Fruit fly (Drosophila melanogaster) whole organism, embryonic: ENCODE results near the gene CG2256.

ENCODE experiments used
- Abd-B ChIP-seq: fragments of 200-800 bp; sonication (Bioruptor generic); optimal IDR thresholded peaks from 2 replicates; lab custom pipeline; 2018; ENCODE audit warnings: missing biosample characterization, mild to moderate bottlenecking, missing genetic modification characterization, moderate library complexity
- Aef1 ChIP-seq: fragments of 200-800 bp; sonication (Bioruptor generic); IDR thresholded peaks from 3 replicates; pipeline ENCODE4 v1.3.6; 2022; ENCODE audit warnings: missing biosample characterization, missing genetic modification characterization
- Awh ChIP-seq: fragments of 200-800 bp; sonication (Bioruptor generic); IDR thresholded peaks from 2 replicates; pipeline ENCODE4, ENCODE4 v1.3.6; 2022; ENCODE audit warnings: missing biosample characterization, missing genetic modification characterization
- BEAF-32 ChIP-seq: fragments of 200-800 bp; sonication (Bioruptor generic); optimal IDR thresholded peaks from 3 replicates; lab custom pipeline; 2017; ENCODE audit warnings: missing biosample characterization, missing genetic modification characterization, mild to moderate bottlenecking, moderate library complexity, missing genetic modification reagents
- BtbVII ChIP-seq: fragments of 200-800 bp; sonication (Bioruptor generic); optimal IDR thresholded peaks from 3 replicates; lab custom pipeline; 2017; ENCODE audit warnings: missing biosample characterization, mild to moderate bottlenecking, missing genetic modification characterization
- CG10979 ChIP-seq: fragments of 200-800 bp; sonication (Bioruptor generic); optimal IDR thresholded peaks from 2 replicates; lab custom pipeline; 2018; ENCODE audit warnings: missing biosample characterization, mild to moderate bottlenecking, missing genetic modification characterization, moderate library complexity
- CG11456 ChIP-seq: fragments of 200-800 bp; sonication (Bioruptor generic); IDR thresholded peaks from 3 replicates; pipeline ENCODE4 v1.3.6; 2022; ENCODE audit warnings: missing biosample characterization, missing genetic modification characterization
- CG11696 ChIP-seq: fragments of 200-800 bp; sonication (Bioruptor generic); IDR thresholded peaks from 2 replicates; pipeline ENCODE4 v1.3.6; 2022; ENCODE audit warnings: missing biosample characterization, missing genetic modification characterization
- CG13624 ChIP-seq: fragments of 200-800 bp; sonication (Bioruptor generic); optimal IDR thresholded peaks from 2 replicates; lab custom pipeline; 2016; ENCODE audit warnings: missing biosample characterization, missing genetic modification characterization
- CG14441 ChIP-seq: fragments of 200-800 bp; sonication (Bioruptor generic); IDR thresholded peaks from 2 replicates; pipeline ENCODE4 v1.3.6; 2022; ENCODE audit warnings: missing biosample characterization, missing genetic modification characterization
- CG14710 ChIP-seq: fragments of 200-800 bp; sonication (Bioruptor generic); optimal IDR thresholded peaks from 3 replicates; lab custom pipeline; 2019; ENCODE audit warnings: missing biosample characterization, mild to moderate bottlenecking, missing genetic modification characterization, moderate library complexity
- CG17829 ChIP-seq: fragments of 200-800 bp; optimal IDR thresholded peaks from 2 replicates; lab custom pipeline; 2019; ENCODE audit warnings: missing biosample characterization, mild to moderate bottlenecking, missing genetic modification characterization, moderate library complexity
- CG17912 ChIP-seq: fragments of 200-800 bp; sonication (Bioruptor generic); optimal IDR thresholded peaks from 2 replicates; lab custom pipeline; 2018; ENCODE audit warnings: missing biosample characterization, mild to moderate bottlenecking, missing genetic modification characterization
- CG18262 ChIP-seq: fragments of 200-800 bp; optimal IDR thresholded peaks from 3 replicates; lab custom pipeline; 2019; ENCODE audit warnings: missing biosample characterization, mild to moderate bottlenecking, missing genetic modification characterization, moderate library complexity
- CG18476 ChIP-seq: fragments of 200-800 bp; sonication (Bioruptor generic); optimal IDR thresholded peaks from 2 replicates; lab custom pipeline; 2016; ENCODE audit warnings: missing biosample characterization, mild to moderate bottlenecking, missing genetic modification characterization
- CG18619 ChIP-seq: fragments of 200-800 bp; sonication (Bioruptor generic); optimal IDR thresholded peaks from 3 replicates; lab custom pipeline; 2017; ENCODE audit warnings: missing biosample characterization, mild to moderate bottlenecking, missing genetic modification characterization
- CG2712 ChIP-seq: fragments of 200-800 bp; optimal IDR thresholded peaks from 3 replicates; lab custom pipeline; 2019; ENCODE audit warnings: missing biosample characterization, mild to moderate bottlenecking, missing genetic modification characterization, moderate library complexity
- CG2875 ChIP-seq: fragments of 200-800 bp; sonication (Bioruptor generic); optimal IDR thresholded peaks from 2 replicates; lab custom pipeline; 2017; ENCODE audit warnings: missing biosample characterization, mild to moderate bottlenecking, missing genetic modification characterization, missing genetic modification reagents
- CG32772 ChIP-seq: fragments of 200-800 bp; sonication (Bioruptor generic); IDR thresholded peaks from 2 replicates; pipeline ENCODE4 v1.3.6; 2022; ENCODE audit warnings: missing biosample characterization, missing genetic modification characterization
- CG3281 ChIP-seq: fragments of 200-800 bp; sonication (Bioruptor generic); optimal IDR thresholded peaks from 3 replicates; lab custom pipeline; 2017; ENCODE audit warnings: missing biosample characterization, mild to moderate bottlenecking, missing genetic modification characterization
- CG7357 ChIP-seq: fragments of 200-800 bp; sonication (Bioruptor generic); IDR thresholded peaks from 3 replicates; pipeline ENCODE4 v1.3.6; 2022; ENCODE audit warnings: missing biosample characterization, missing genetic modification characterization
- CG7556 ChIP-seq: fragments of 200-800 bp; sonication (Bioruptor generic); optimal IDR thresholded peaks from 2 replicates; lab custom pipeline; 2017; ENCODE audit warnings: missing biosample characterization, mild to moderate bottlenecking, missing genetic modification characterization
- CG7745 ChIP-seq: fragments of 200-800 bp; sonication (Bioruptor generic); optimal IDR thresholded peaks from 2 replicates; lab custom pipeline; 2018; ENCODE audit warnings: missing biosample characterization, mild to moderate bottlenecking, missing genetic modification characterization, moderate library complexity
- CG8478 ChIP-seq: fragments of >200 bp; optimal IDR thresholded peaks from 2 replicates; lab custom pipeline; 2018
- Camta ChIP-seq: fragments of 200-800 bp; sonication (Bioruptor generic); optimal IDR thresholded peaks from 2 replicates; lab custom pipeline; 2016; ENCODE audit warnings: missing biosample characterization, missing genetic modification characterization
- D ChIP-seq, 2 experiments: fragments of 200-800 bp in 1 of 2; fragments of >200 bp in 1 of 2; sonication (Bioruptor generic) in 1 of 2; optimal IDR thresholded peaks; 2 replicates in 1 of 2; 3 replicates in 1 of 2; lab custom pipeline; 2017; ENCODE audit warnings: mild to moderate bottlenecking in 1 of 2, missing biosample characterization in 1 of 2, missing genetic modification characterization in 1 of 2, missing genetic modification reagents in 1 of 2
- D19B ChIP-seq: fragments of 200-800 bp; sonication (Bioruptor generic); optimal IDR thresholded peaks from 2 replicates; lab custom pipeline; 2017; ENCODE audit warnings: missing biosample characterization, mild to moderate bottlenecking, missing genetic modification characterization
- Dad ChIP-seq: fragments of 200-800 bp; sonication (Bioruptor generic); optimal IDR thresholded peaks from 3 replicates; lab custom pipeline; 2016; ENCODE audit warnings: missing biosample characterization, missing genetic modification characterization
- Dip2 ChIP-seq: fragments of 200-800 bp; sonication (Bioruptor generic); IDR thresholded peaks from 2 replicates; pipeline ENCODE4 v1.3.6; 2022; ENCODE audit warnings: missing biosample characterization, missing genetic modification characterization
- Hey ChIP-seq: fragments of 200-800 bp; sonication (Bioruptor generic); optimal IDR thresholded peaks from 3 replicates; lab custom pipeline; 2018; ENCODE audit warnings: missing biosample characterization, mild to moderate bottlenecking, missing genetic modification characterization
- Hr51 ChIP-seq, 2 experiments: fragments of 200-800 bp; sonication (Bioruptor generic); optimal IDR thresholded peaks; 2 replicates in 1 of 2; 3 replicates in 1 of 2; lab custom pipeline; 2016 to 2018; ENCODE audit warnings: missing biosample characterization in 2 of 2, missing genetic modification characterization in 2 of 2, mild to moderate bottlenecking in 1 of 2, moderate library complexity in 1 of 2
- Lpt ChIP-seq: fragments of >200 bp; optimal IDR thresholded peaks from 2 replicates; lab custom pipeline; 2018; ENCODE audit warnings: missing biosample characterization, missing genetic modification characterization
- Optix ChIP-seq: fragments of 200-800 bp; sonication (Bioruptor generic); IDR thresholded peaks from 3 replicates; pipeline ENCODE4 v1.3.6; 2022; ENCODE audit warnings: missing biosample characterization, missing genetic modification characterization
- Spps ChIP-seq: fragments of 200-800 bp; sonication (Bioruptor generic); optimal IDR thresholded peaks from 2 replicates; lab custom pipeline; 2018; ENCODE audit warnings: missing biosample characterization, mild to moderate bottlenecking, missing genetic modification characterization
- ash1 ChIP-seq: fragments of 200-800 bp; sonication (Bioruptor generic); optimal IDR thresholded peaks from 2 replicates; lab custom pipeline; 2018; ENCODE audit warnings: missing biosample characterization, mild to moderate bottlenecking, missing genetic modification characterization
- gsb-n ChIP-seq: fragments of 200-800 bp; sonication (Bioruptor generic); optimal IDR thresholded peaks from 3 replicates; lab custom pipeline; 2018; ENCODE audit warnings: missing biosample characterization, mild to moderate bottlenecking, missing genetic modification characterization
- hth ChIP-seq: fragments of >200 bp; optimal IDR thresholded peaks from 2 replicates; lab custom pipeline; 2017; ENCODE audit warnings: inconsistent platforms
- jing ChIP-seq: fragments of 200-800 bp; sonication (Bioruptor generic); optimal IDR thresholded peaks from 2 replicates; lab custom pipeline; 2018; ENCODE audit warnings: missing biosample characterization, mild to moderate bottlenecking, missing genetic modification characterization
- peb ChIP-seq: fragments of 200-800 bp; sonication (Bioruptor generic); IDR thresholded peaks from 2 replicates; pipeline ENCODE4 v1.3.6; 2022; ENCODE audit warnings: missing biosample characterization, missing genetic modification characterization
- rib ChIP-seq: fragments of 200-800 bp; sonication (Bioruptor generic); IDR thresholded peaks from 2 replicates; pipeline ENCODE4 v1.3.6; 2022; ENCODE audit warnings: missing biosample characterization, missing genetic modification characterization
- sens ChIP-seq: fragments of 200-800 bp; sonication (Bioruptor generic); peaks from one replicate; lab custom pipeline; 2016; ENCODE audit warnings: missing biosample characterization, missing genetic modification characterization
- slbo ChIP-seq: fragments of 200-800 bp; sonication (Bioruptor generic); IDR thresholded peaks from 2 replicates; pipeline ENCODE4 v1.3.6; 2022; ENCODE audit warnings: missing biosample characterization, missing genetic modification characterization
- slou ChIP-seq: fragments of 200-800 bp; sonication (Bioruptor generic); optimal IDR thresholded peaks from 3 replicates; lab custom pipeline; 2016; ENCODE audit warnings: missing biosample characterization, missing genetic modification characterization
- twi ChIP-seq: fragments of 200-800 bp; optimal IDR thresholded peaks from 2 replicates; lab custom pipeline; 2019; ENCODE audit warnings: missing biosample characterization, mild to moderate bottlenecking, missing genetic modification characterization, moderate library complexity
- vnd ChIP-seq: fragments of 200-800 bp; sonication (Bioruptor generic); IDR thresholded peaks from 3 replicates; pipeline ENCODE4 v1.3.6; 2022; ENCODE audit warnings: missing biosample characterization, missing genetic modification characterization; ENCODE audit not compliant: partially characterized antibody
- vvl ChIP-seq: fragments of 200-800 bp; sonication (Bioruptor generic); IDR thresholded peaks from 2 replicates; pipeline ENCODE4 v1.3.6; 2022; ENCODE audit warnings: missing biosample characterization, missing genetic modification characterization
- zf30C ChIP-seq: fragments of 200-800 bp; sonication (Bioruptor generic); optimal IDR thresholded peaks from 3 replicates; lab custom pipeline; 2018; ENCODE audit warnings: missing biosample characterization, mild to moderate bottlenecking, missing genetic modification characterization
- zfh2 ChIP-seq: fragments of 200-800 bp; sonication (Bioruptor generic); optimal IDR thresholded peaks from 2 replicates; lab custom pipeline; 2016; ENCODE audit warnings: missing biosample characterization, missing genetic modification characterization

The CG2256 gene

dm6 chrX:8092075-8092682 is 5.2 kb upstream of the CG2256 start (continued):
- TF ChIP-seq D19B (GFP tag; lab: Kevin White, UChicago), result peak; percentile 84

- peak; percentile 99 for TF ChIP-seq slbo
- peak; percentile 97 for TF ChIP-seq CG7556 (GFP tag; lab: Kevin White, UChicago)
- peak; percentile 96 for TF ChIP-seq CG18619 (GFP tag; lab: Kevin White, UChicago)
- peak; percentile 95 for TF ChIP-seq CG10979
- TF ChIP-seq CG13624 (GFP tag; lab: Kevin White, UChicago), result peak; percentile 80
- TF ChIP-seq Hey (tag; lab: Kevin White, UChicago), result peak; percentile 91
- TF ChIP-seq jing (GFP tag; lab: Kevin White, UChicago), result peak; percentile 91
- peak; percentile 94 for TF ChIP-seq slou (GFP tag; lab: Kevin White, UChicago)
- no peak for TF ChIP-seq CG8478 (lab: Kevin White, UChicago)
- peak; percentile 94 for TF ChIP-seq CG18476 (GFP tag; lab: Kevin White, UChicago)
- TF ChIP-seq CG14441 (GFP tag; lab: Robert Waterston, UW), result peak; percentile 99
- peak; percentile 98 for TF ChIP-seq CG32772 (GFP tag; lab: Robert Waterston, UW)
- TF ChIP-seq CG14710 (tag; lab: Kevin White, UChicago), result peak; percentile 87
- TF ChIP-seq vnd, result no peak
- peak; percentile 96 for TF ChIP-seq CG17829 (tag; lab: Kevin White, UChicago)
- TF ChIP-seq CG3281 (GFP tag; lab: Kevin White, UChicago), result peak; percentile 96
- TF ChIP-seq zfh2, result peak; percentile 87
- peak; percentile 72 for TF ChIP-seq twi (tag; lab: Kevin White, UChicago)
- TF ChIP-seq Hr51 (GFP tag; optimal IDR thresholded peaks at IDR 0.05; lab: Kevin White, UChicago), result peak; percentile 88 to 97
- TF ChIP-seq vvl, result peak; percentile 99
- TF ChIP-seq BtbVII, result peak; percentile 97
- TF ChIP-seq CG18262 (tag; lab: Kevin White, UChicago), result peak; percentile 94
- TF ChIP-seq CG11456 (GFP tag; lab: Robert Waterston, UW), result peak; percentile 98
- TF ChIP-seq D (optimal IDR thresholded peaks at IDR 0.05; lab: Kevin White, UChicago), result no peak
- TF ChIP-seq D (GFP tag; optimal IDR thresholded peaks at IDR 0.05; lab: Kevin White, UChicago), result peak; percentile 93
- peak; percentile 90 for TF ChIP-seq Camta (GFP tag; lab: Kevin White, UChicago)
- TF ChIP-seq CG7357 (GFP tag; lab: Robert Waterston, UW), result peak; percentile 92
- TF ChIP-seq zf30C (GFP tag; lab: Kevin White, UChicago), result no peak
- peak; percentile 91 for TF ChIP-seq Dad (GFP tag; lab: Kevin White, UChicago)
- peak; percentile 95 for TF ChIP-seq CG2875 (GFP tag; lab: Kevin White, UChicago)
- TF ChIP-seq Optix (GFP tag; lab: Robert Waterston, UW), result peak; percentile 99
- TF ChIP-seq hth (lab: Kevin White, UChicago), result no peak
- peak; percentile 95 for TF ChIP-seq gsb-n
- TF ChIP-seq rib, result peak; percentile 98
- TF ChIP-seq Abd-B (GFP tag; lab: Kevin White, UChicago), result peak; percentile 89
- TF ChIP-seq CG11696 (GFP tag; lab: Robert Waterston, UW), result peak; percentile 96
- peak; percentile 88 for TF ChIP-seq Spps (tag; lab: Kevin White, UChicago)
- peak; percentile 96 for TF ChIP-seq peb
- TF ChIP-seq Awh (GFP tag; lab: Robert Waterston, UW), result peak; percentile 99
- TF ChIP-seq Dip2 (GFP tag; lab: Robert Waterston, UW), result peak; percentile 72
- no peak for TF ChIP-seq CG17912 (GFP tag; lab: Kevin White, UChicago)
- TF ChIP-seq sens (GFP tag; lab: Kevin White, UChicago), result peak; percentile 98
- TF ChIP-seq BEAF-32, result peak; percentile 9
- TF ChIP-seq ash1 (GFP tag; lab: Kevin White, UChicago), result peak; percentile 76
- peak; percentile 98 for TF ChIP-seq Aef1 (GFP tag; lab: Robert Waterston, UW)
- TF ChIP-seq CG7745, result peak; percentile 7
- peak; percentile 97 for TF ChIP-seq CG2712 (tag; lab: Kevin White, UChicago)
- TF ChIP-seq Lpt (GFP tag; lab: Kevin White, UChicago), result no peak
Observed at dm6 chrX:8091017-8091620, 4.1 kb upstream of the CG2256 start.
